Worm (Caenorhabditis elegans): ENCODE measurements around the gene Y69E1A.3.

Gene Y69E1A.3

DNA sequence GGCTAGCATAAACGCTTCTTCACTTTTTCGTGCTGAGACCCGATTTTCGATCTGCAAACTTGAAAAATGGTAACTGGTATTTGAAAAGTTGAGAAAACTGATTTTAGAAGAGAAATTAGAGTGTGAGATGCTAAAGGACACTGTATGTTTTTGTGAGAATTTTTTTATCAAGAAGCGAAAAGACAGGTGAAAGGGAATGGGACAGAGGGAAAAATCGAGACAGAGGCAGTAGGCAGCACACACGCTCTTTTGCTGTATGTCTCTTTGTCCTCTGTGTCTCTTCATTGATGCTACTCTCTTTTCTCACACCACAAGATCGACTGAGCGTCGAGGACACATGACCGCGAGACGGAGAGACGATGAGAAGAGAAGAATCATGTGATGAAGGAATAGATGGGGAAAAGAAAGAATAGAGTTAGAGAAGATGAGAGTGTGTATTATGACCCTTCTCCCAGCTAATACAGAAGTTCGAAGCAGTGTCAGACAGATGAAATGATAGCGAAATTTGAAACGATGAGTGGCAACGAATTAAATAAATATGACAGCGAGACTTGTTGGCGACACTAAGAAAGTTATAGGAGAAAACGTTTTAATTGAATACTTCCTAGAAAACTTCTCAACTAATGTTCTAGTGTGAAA, 16.1 kb upstream of the Y69E1A.3 start, which contains the start of gene lgg-2 (continued):
- TF ChIP-seq chd-7 (tag; optimal IDR thresholded peaks at IDR 0.05) (peak; percentile 95), F37B4.10 (GFP tag; IDR thresholded peaks at IDR 0.05) (0 out of 2 replicates have a peak, but pooled peaks have one; percentile 28), Y95B8A.8 (GFP tag; IDR thresholded peaks at IDR 0.05) (peak; percentile 76), attf-5 (GFP tag; optimal IDR thresholded peaks at IDR 0.05) (peak; percentile 86), attf-6 (GFP tag; IDR thresholded peaks at IDR 0.05) (no peak), C06A6.2 (GFP tag; conservative IDR thresholded peaks at IDR 0.05) (peak; percentile 90), ceh-27 (GFP tag; optimal IDR thresholded peaks at IDR 0.05) (peak; percentile 94), zfh-2 (GFP tag; conservative IDR thresholded peaks at IDR 0.05) (peak; percentile 75), ZK185.1 (tag; optimal IDR thresholded peaks at IDR 0.05; ENCODE audit: poor library complexity, severe bottlenecking) (peak; percentile 69), F49E8.2 (tag; optimal IDR thresholded peaks at IDR 0.05; ENCODE audit: insufficient read depth) (no peak), ztf-3 (GFP tag; optimal IDR thresholded peaks at IDR 0.05) (peak; percentile 40), atf-7 (tag; optimal IDR thresholded peaks at IDR 0.05) (peak; percentile 87), rpc-1 (optimal IDR thresholded peaks at IDR 0.05) (peak; percentile 5), rpc-1 (tag; optimal IDR thresholded peaks at IDR 0.05) (no peak), attf-3 (GFP tag; conservative IDR thresholded peaks at IDR 0.05) (peak; percentile 31; the same call in 1 of the 2 replicates), ztf-22 (GFP tag; optimal IDR thresholded peaks at IDR 0.05) (peak; percentile 87), snpc-4 (GFP tag; optimal IDR thresholded peaks at IDR 0.05) (no peak), snpc-4 (tag; optimal IDR thresholded peaks at IDR 0.05) (peak in 3 of 4 experiments; percentile 25 to 71 (median 67)), lin-26 (GFP tag; IDR thresholded peaks at IDR 0.05) (peak; percentile 52; the same call in 1 of the 2 replicates), C17E4.6 (GFP tag; IDR thresholded peaks at IDR 0.05) (0 out of 2 replicates have a peak, but pooled peaks have one; percentile 8), mcd-1 (GFP tag; IDR thresholded peaks at IDR 0.05) (peak; percentile 80), Y56A3A.18 (GFP tag; IDR thresholded peaks at IDR 0.05) (peak; percentile 42; the same call in 1 of the 2 replicates), madf-10 (tag; optimal IDR thresholded peaks at IDR 0.05) (peak; percentile 85), tlf-1 (GFP tag; optimal IDR thresholded peaks at IDR 0.05) (peak; percentile 86), akir-1 (GFP tag; optimal IDR thresholded peaks at IDR 0.05) (no peak), Y53G8AR.9 (GFP tag; conservative IDR thresholded peaks at IDR 0.05) (peak; percentile 83), egl-18 (GFP tag; IDR thresholded peaks at IDR 0.05) (no peak), mxl-1 (tag; optimal IDR thresholded peaks at IDR 0.05) (peak; percentile 23), Y67H2A.10 (GFP tag; conservative IDR thresholded peaks at IDR 0.05) (peak; percentile 73), F23B12.7 (tag; optimal IDR thresholded peaks at IDR 0.05; ENCODE audit: insufficient read depth) (no peak), unc-62 (GFP tag; optimal IDR thresholded peaks at IDR 0.05) (peak; percentile 68), snpc-1.1 (tag; optimal IDR thresholded peaks at IDR 0.05; ENCODE audit: insufficient read depth) (no peak), egrh-3 (GFP tag; IDR thresholded peaks at IDR 0.05) (peak; percentile 11; the same call in 1 of the 2 replicates), lin-35 (GFP tag; optimal IDR thresholded peaks at IDR 0.05) (peak in 2 of 3 experiments; percentile 31 to 92), ztf-6 (GFP tag; IDR thresholded peaks at IDR 0.05) (0 out of 2 replicates have a peak, but pooled peaks have one; percentile 24), F33H1.4 (GFP tag; IDR thresholded peaks at IDR 0.05) (peak; percentile 32), lir-1 (GFP tag; conservative IDR thresholded peaks at IDR 0.05) (0 out of 2 replicates have a peak, but pooled peaks have one; percentile 7), B0261.1 (tag; optimal IDR thresholded peaks at IDR 0.05) (peak; percentile 9), cebp-1 (GFP tag; IDR thresholded peaks at IDR 0.05) (peak; percentile 44; the same call in 1 of the 2 replicates), cebp-1 (tag; optimal IDR thresholded peaks at IDR 0.05) (peak; percentile 92), die-1 (tag; optimal IDR thresholded peaks at IDR 0.05) (peak; percentile 21), hmg-20 (GFP tag; IDR thresholded peaks at IDR 0.05) (0 out of 2 replicates have a peak, but pooled peaks have one; percentile 30), F22D6.2 (tag; optimal IDR thresholded peaks at IDR 0.05) (peak; percentile 84), F52B5.7 (tag; optimal IDR thresholded peaks at IDR 0.05) (no peak)

All from whole organism, young adult.